Worm (Caenorhabditis elegans): Measurements from ENCODE around the gene ndua-12.

DNA sequence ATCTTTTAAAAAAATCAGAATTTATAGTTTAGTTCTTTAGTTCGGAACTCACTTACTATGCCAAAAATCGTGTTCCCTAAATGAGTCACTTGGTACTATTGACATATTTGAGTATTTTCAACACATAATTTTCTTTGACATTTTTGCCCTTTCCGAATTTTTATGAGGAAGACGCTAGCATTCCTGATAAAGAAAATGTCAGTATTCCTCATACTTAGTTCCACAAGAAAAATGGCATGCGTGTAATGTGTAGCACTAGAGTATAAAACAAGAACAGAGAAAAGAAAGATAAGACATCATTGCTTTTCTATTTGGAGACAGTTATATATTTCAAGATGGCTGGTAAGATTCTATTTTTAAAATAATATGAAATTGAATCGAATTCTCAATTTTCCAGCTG lies 10.3 kb upstream of the ndua-12 start, which contains the start of gene Y94H6A.2:
- TF ChIP-seq ref-1 (GFP tag; conservative IDR thresholded peaks at IDR 0.05) (no peak), T22C8.4 (GFP tag; IDR thresholded peaks at IDR 0.05) (no peak), cog-1 (tag; optimal IDR thresholded peaks at IDR 0.05) (no peak), med-1 (GFP tag; optimal IDR thresholded peaks at IDR 0.05; ENCODE audit: insufficient read depth) (no peak)

Data from whole organism, midembryonic.